Worm (Caenorhabditis elegans): Measurements from ENCODE around the gene tcer-1.

- TF ChIP-seq ztf-23 (GFP tag; IDR thresholded peaks at IDR 0.05): no peak
- no peak for TF ChIP-seq ref-1 (GFP tag; conservative IDR thresholded peaks at IDR 0.05)
- no peak for TF ChIP-seq tab-1 (GFP tag; IDR thresholded peaks at IDR 0.05)
- TF ChIP-seq cog-1 (tag; optimal IDR thresholded peaks at IDR 0.05): no peak
Measured at ce11 chrII:7090852-7091251, 41.0 kb upstream of the tcer-1 start.

Measured in whole organism, midembryonic.